Fruit fly (Drosophila melanogaster) whole organism, embryonic: ENCODE data around the gene Targ2.

ENCODE experiments used
- ATbp ChIP-seq: fragments of 200-800 bp; sonication (Bioruptor generic); optimal IDR thresholded peaks from 2 replicates; lab custom pipeline; 2017; ENCODE audit warnings: missing biosample characterization, mild to moderate bottlenecking, missing genetic modification characterization, missing genetic modification reagents
- B-H1 ChIP-seq: fragments of 200-800 bp; sonication (Bioruptor generic); IDR thresholded peaks from 3 replicates; pipeline ENCODE4 v1.3.6; 2022; ENCODE audit warnings: missing biosample characterization, missing genetic modification characterization
- CG10366 ChIP-seq: fragments of 200-800 bp; sonication (Bioruptor generic); IDR thresholded peaks from 2 replicates; pipeline ENCODE4 v1.3.6; 2022; ENCODE audit warnings: missing biosample characterization, missing genetic modification characterization
- CG10979 ChIP-seq: fragments of 200-800 bp; sonication (Bioruptor generic); optimal IDR thresholded peaks from 2 replicates; lab custom pipeline; 2018; ENCODE audit warnings: missing biosample characterization, mild to moderate bottlenecking, missing genetic modification characterization, moderate library complexity
- CG11504 ChIP-seq: fragments of 200-800 bp; sonication (Bioruptor generic); optimal IDR thresholded peaks from 3 replicates; lab custom pipeline; 2019; ENCODE audit warnings: missing biosample characterization, mild to moderate bottlenecking, missing genetic modification characterization, moderate library complexity
- CG12769 ChIP-seq: fragments of 200-800 bp; sonication (Bioruptor generic); optimal IDR thresholded peaks from 2 replicates; lab custom pipeline; 2019; ENCODE audit warnings: missing biosample characterization, mild to moderate bottlenecking, missing genetic modification characterization, moderate library complexity
- CG13123 ChIP-seq: fragments of 200-800 bp; sonication (Bioruptor generic); optimal IDR thresholded peaks from 2 replicates; lab custom pipeline; 2016; ENCODE audit warnings: missing biosample characterization, missing genetic modification characterization
- CG13424 ChIP-seq: fragments of 200-800 bp; sonication (Bioruptor generic); optimal IDR thresholded peaks from 2 replicates; lab custom pipeline; 2019; ENCODE audit warnings: missing biosample characterization, mild to moderate bottlenecking, missing genetic modification characterization, moderate library complexity
- CG17829 ChIP-seq: fragments of 200-800 bp; optimal IDR thresholded peaks from 2 replicates; lab custom pipeline; 2019; ENCODE audit warnings: missing biosample characterization, mild to moderate bottlenecking, missing genetic modification characterization, moderate library complexity
- CG18619 ChIP-seq: fragments of 200-800 bp; sonication (Bioruptor generic); optimal IDR thresholded peaks from 3 replicates; lab custom pipeline; 2017; ENCODE audit warnings: missing biosample characterization, mild to moderate bottlenecking, missing genetic modification characterization
- CG2712 ChIP-seq: fragments of 200-800 bp; optimal IDR thresholded peaks from 3 replicates; lab custom pipeline; 2019; ENCODE audit warnings: missing biosample characterization, mild to moderate bottlenecking, missing genetic modification characterization, moderate library complexity
- CG30403 ChIP-seq: fragments of 200-800 bp; sonication (Bioruptor generic); optimal IDR thresholded peaks from 3 replicates; lab custom pipeline; 2016; ENCODE audit warnings: missing biosample characterization, missing genetic modification characterization
- CG31365 ChIP-seq: fragments of 200-800 bp; sonication (Bioruptor generic); optimal IDR thresholded peaks from 2 replicates; lab custom pipeline; 2018; ENCODE audit warnings: missing biosample characterization, mild to moderate bottlenecking, missing genetic modification characterization
- CG31441 ChIP-seq: fragments of 200-800 bp; sonication (Bioruptor generic); IDR thresholded peaks from 2 replicates; pipeline ENCODE4 v1.3.6; 2022; ENCODE audit warnings: missing biosample characterization, missing genetic modification characterization
- CG3163 ChIP-seq: fragments of 200-800 bp; sonication (Bioruptor generic); optimal IDR thresholded peaks from 3 replicates; lab custom pipeline; 2016; ENCODE audit warnings: missing biosample characterization, missing genetic modification characterization
- CG4424 ChIP-seq: fragments of 200-800 bp; sonication (Bioruptor generic); optimal IDR thresholded peaks from 3 replicates; lab custom pipeline; 2016; ENCODE audit warnings: missing biosample characterization, missing genetic modification characterization
- CG4617 ChIP-seq: fragments of 200-800 bp; sonication (Bioruptor generic); optimal IDR thresholded peaks from 3 replicates; lab custom pipeline; 2016; ENCODE audit warnings: missing biosample characterization, missing genetic modification characterization, borderline replicate concordance
- CG4730 ChIP-seq: fragments of 200-800 bp; sonication (Bioruptor generic); IDR thresholded peaks from 2 replicates; pipeline ENCODE4 v1.3.6; 2022; ENCODE audit warnings: missing biosample characterization, missing genetic modification characterization
- CG7839 ChIP-seq: fragments of 200-800 bp; sonication (Bioruptor generic); optimal IDR thresholded peaks from 3 replicates; lab custom pipeline; 2018; ENCODE audit warnings: missing biosample characterization, mild to moderate bottlenecking, missing genetic modification characterization, moderate library complexity
- CG8478 ChIP-seq: fragments of >200 bp; optimal IDR thresholded peaks from 2 replicates; lab custom pipeline; 2018
- D ChIP-seq, 2 experiments: fragments of 200-800 bp in 1 of 2; fragments of >200 bp in 1 of 2; sonication (Bioruptor generic) in 1 of 2; optimal IDR thresholded peaks; 2 replicates in 1 of 2; 3 replicates in 1 of 2; lab custom pipeline; 2017; ENCODE audit warnings: mild to moderate bottlenecking in 1 of 2, missing biosample characterization in 1 of 2, missing genetic modification characterization in 1 of 2, missing genetic modification reagents in 1 of 2
- Dp ChIP-seq: fragments of 200-800 bp; sonication (Bioruptor generic); optimal IDR thresholded peaks from 2 replicates; lab custom pipeline; 2018; ENCODE audit warnings: missing biosample characterization, mild to moderate bottlenecking, missing genetic modification characterization, moderate library complexity
- Eip74EF ChIP-seq, 2 experiments: fragments of 200-800 bp in 1 of 2; fragments of >200 bp in 1 of 2; sonication (Bioruptor generic) in 1 of 2; optimal IDR thresholded peaks; 2 replicates each; lab custom pipeline; 2017 to 2019; ENCODE audit warnings: missing biosample characterization in 2 of 2, missing genetic modification characterization in 2 of 2, mild to moderate bottlenecking in 1 of 2, moderate library complexity in 1 of 2
- H15 ChIP-seq: fragments of 200-800 bp; sonication (Bioruptor generic); IDR thresholded peaks from 3 replicates; pipeline ENCODE4 v1.3.6; 2022; ENCODE audit warnings: missing biosample characterization, missing genetic modification characterization
- HLH3B ChIP-seq: fragments of 200-800 bp; sonication (Bioruptor generic); IDR thresholded peaks from 2 replicates; pipeline ENCODE4 v1.3.6; 2022; ENCODE audit warnings: missing biosample characterization, missing genetic modification characterization
- Hey ChIP-seq: fragments of 200-800 bp; sonication (Bioruptor generic); optimal IDR thresholded peaks from 3 replicates; lab custom pipeline; 2018; ENCODE audit warnings: missing biosample characterization, mild to moderate bottlenecking, missing genetic modification characterization
- Kr ChIP-seq: fragments of 200-800 bp; sonication (Bioruptor generic); optimal IDR thresholded peaks from 2 replicates; lab custom pipeline; 2017; ENCODE audit warnings: missing biosample characterization, mild to moderate bottlenecking, missing genetic modification characterization
- Oli ChIP-seq: fragments of 200-800 bp; sonication (Bioruptor generic); optimal IDR thresholded peaks from 2 replicates; lab custom pipeline; 2018; ENCODE audit warnings: missing biosample characterization, mild to moderate bottlenecking, missing genetic modification characterization, moderate library complexity
- Ptx1 ChIP-seq: fragments of 200-800 bp; sonication (Bioruptor generic); IDR thresholded peaks from 2 replicates; pipeline ENCODE4 v1.3.6; 2022; ENCODE audit warnings: missing biosample characterization, missing genetic modification characterization
- Six4 ChIP-seq: fragments of 200-800 bp; sonication (Bioruptor generic); optimal IDR thresholded peaks from 2 replicates; lab custom pipeline; 2016; ENCODE audit warnings: missing biosample characterization, missing genetic modification characterization
- YL-1 ChIP-seq: fragments of 200-800 bp; sonication (Bioruptor generic); optimal IDR thresholded peaks from 3 replicates; lab custom pipeline; 2017; ENCODE audit warnings: missing biosample characterization, mild to moderate bottlenecking, missing genetic modification characterization
- ap ChIP-seq: fragments of 200-800 bp; sonication (Bioruptor generic); IDR thresholded peaks from 2 replicates; pipeline ENCODE4 v1.3.6; 2022; ENCODE audit warnings: missing biosample characterization, missing genetic modification characterization
- ash1 ChIP-seq: fragments of 200-800 bp; sonication (Bioruptor generic); optimal IDR thresholded peaks from 2 replicates; lab custom pipeline; 2018; ENCODE audit warnings: missing biosample characterization, mild to moderate bottlenecking, missing genetic modification characterization
- cas ChIP-seq: fragments of 200-800 bp; sonication (Bioruptor generic); IDR thresholded peaks from 2 replicates; pipeline ENCODE4 v1.3.6; 2022; ENCODE audit warnings: missing biosample characterization, missing genetic modification characterization
- chm ChIP-seq: fragments of 200-800 bp; sonication (Bioruptor generic); IDR thresholded peaks from 2 replicates; pipeline ENCODE4 v1.3.6; 2022; ENCODE audit warnings: missing biosample characterization, missing genetic modification characterization
- ci ChIP-seq: fragments of 200-800 bp; sonication (Bioruptor generic); IDR thresholded peaks from 3 replicates; pipeline ENCODE4 v1.3.6; 2022; ENCODE audit warnings: missing biosample characterization, missing genetic modification characterization
- croc ChIP-seq: fragments of 200-800 bp; sonication (Bioruptor generic); conservative IDR thresholded peaks from 3 replicates; pipeline ENCODE4 v1.3.6; 2022; ENCODE audit warnings: missing biosample characterization, missing genetic modification characterization
- dmrt99B ChIP-seq: fragments of 200-800 bp; sonication (Bioruptor generic); optimal IDR thresholded peaks from 2 replicates; lab custom pipeline; 2018; ENCODE audit warnings: missing biosample characterization, mild to moderate bottlenecking, missing genetic modification characterization, moderate library complexity
- dysf ChIP-seq: fragments of 200-800 bp; sonication (Bioruptor generic); IDR thresholded peaks from 3 replicates; pipeline ENCODE4 v1.3.6; 2022; ENCODE audit warnings: missing biosample characterization, missing genetic modification characterization
- fru ChIP-seq: fragments of >200 bp; optimal IDR thresholded peaks from 2 replicates; lab custom pipeline; 2017
- gem ChIP-seq: fragments of 200-800 bp; sonication (Bioruptor generic); optimal IDR thresholded peaks from 2 replicates; lab custom pipeline; 2019; ENCODE audit warnings: missing biosample characterization, mild to moderate bottlenecking, missing genetic modification characterization, moderate library complexity
- nmo ChIP-seq: fragments of 200-800 bp; sonication (Bioruptor generic); optimal IDR thresholded peaks from 2 replicates; lab custom pipeline; 2018; ENCODE audit warnings: missing biosample characterization, mild to moderate bottlenecking, missing genetic modification characterization, moderate library complexity
- phol ChIP-seq: fragments of 200-800 bp; sonication (Bioruptor generic); optimal IDR thresholded peaks from 3 replicates; lab custom pipeline; 2018; ENCODE audit warnings: missing biosample characterization, mild to moderate bottlenecking, missing genetic modification characterization, moderate library complexity
- prd ChIP-seq, 3 experiments: fragments of >200 bp in 2 of 3; fragments of 200-800 bp in 1 of 3; sonication (Bioruptor generic) in 1 of 3; optimal IDR thresholded peaks in 2 of 3; IDR thresholded peaks in 1 of 3; 2 replicates in 2 of 3; 3 replicates in 1 of 3; pipeline versions ENCODE4 v1.3.6 to Lab custom; 2017 to 2022; ENCODE audit warnings: missing biosample characterization in 1 of 3, missing genetic modification characterization in 1 of 3
- row ChIP-seq: fragments of 200-800 bp; sonication (Bioruptor generic); IDR thresholded peaks from 3 replicates; pipeline ENCODE4 v1.3.6; 2022; ENCODE audit warnings: missing biosample characterization, missing genetic modification characterization
- sens ChIP-seq: fragments of 200-800 bp; sonication (Bioruptor generic); peaks from one replicate; lab custom pipeline; 2016; ENCODE audit warnings: missing biosample characterization, missing genetic modification characterization
- sob ChIP-seq: fragments of 200-800 bp; sonication (Bioruptor generic); IDR thresholded peaks from 2 replicates; pipeline ENCODE4 v1.3.6; 2022; ENCODE audit warnings: missing biosample characterization, missing genetic modification characterization
- tin ChIP-seq: fragments of 200-800 bp; sonication (Bioruptor generic); optimal IDR thresholded peaks from 3 replicates; lab custom pipeline; 2016; ENCODE audit warnings: missing biosample characterization, missing genetic modification characterization
- unpg ChIP-seq: fragments of 200-800 bp; sonication (Bioruptor generic); optimal IDR thresholded peaks from 3 replicates; lab custom pipeline; 2018; ENCODE audit warnings: missing biosample characterization, mild to moderate bottlenecking, missing genetic modification characterization, moderate library complexity
- vvl ChIP-seq: fragments of 200-800 bp; sonication (Bioruptor generic); IDR thresholded peaks from 2 replicates; pipeline ENCODE4 v1.3.6; 2022; ENCODE audit warnings: missing biosample characterization, missing genetic modification characterization

Gene Targ2

DNA sequence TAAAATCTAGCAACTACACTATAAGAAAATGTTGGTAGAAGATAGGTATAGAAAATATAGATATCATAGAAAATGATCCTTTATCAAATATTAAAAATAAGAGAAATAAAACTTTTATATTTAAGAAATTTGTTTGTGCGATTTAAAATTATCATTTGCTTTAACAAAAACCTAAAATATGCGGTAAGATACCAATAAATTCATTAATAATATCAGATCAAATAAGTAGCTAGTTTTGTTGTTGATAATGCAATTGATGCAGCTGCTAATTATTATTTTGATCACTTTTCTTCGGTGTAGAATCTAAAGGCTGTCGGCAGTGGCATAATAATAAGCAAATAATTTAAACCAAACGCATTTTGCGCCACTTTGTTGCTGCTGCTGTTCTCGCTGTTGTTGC is 21.2 kb upstream of the Targ2 start:
- no peak for TF ChIP-seq CG4730 (GFP tag; lab: Robert Waterston, UW)
- peak; percentile 15 for TF ChIP-seq CG30403 (GFP tag; lab: Kevin White, UChicago)
- TF ChIP-seq tin (GFP tag; lab: Kevin White, UChicago) = no peak
- TF ChIP-seq fru (lab: Kevin White, UChicago) = no peak
- TF ChIP-seq H15 (GFP tag; lab: Robert Waterston, UW) = no peak
- no peak for TF ChIP-seq Eip74EF (GFP tag; optimal IDR thresholded peaks at IDR 0.05; lab: Kevin White, UChicago)
- no peak for TF ChIP-seq sob (GFP tag; lab: Robert Waterston, UW)
- TF ChIP-seq gem (tag; lab: Kevin White, UChicago) = peak; percentile 38
- peak; percentile 11; the same call in 1 of the 2 replicates for TF ChIP-seq CG31441 (GFP tag; lab: Robert Waterston, UW)
- TF ChIP-seq CG31365 (tag; lab: Kevin White, UChicago) = no peak
- TF ChIP-seq ci (GFP tag; lab: Robert Waterston, UW) = no peak
- peak; percentile 32 for TF ChIP-seq CG11504 (tag; lab: Kevin White, UChicago)
- peak; percentile 21 for TF ChIP-seq dmrt99B
- TF ChIP-seq croc (GFP tag; lab: Robert Waterston, UW) = no peak
- no peak for TF ChIP-seq Kr (GFP tag; lab: Kevin White, UChicago)
- TF ChIP-seq B-H1 (GFP tag; lab: Robert Waterston, UW) = no peak
- TF ChIP-seq YL-1 (GFP tag; lab: Kevin White, UChicago) = no peak
- no peak for TF ChIP-seq HLH3B

DNA sequence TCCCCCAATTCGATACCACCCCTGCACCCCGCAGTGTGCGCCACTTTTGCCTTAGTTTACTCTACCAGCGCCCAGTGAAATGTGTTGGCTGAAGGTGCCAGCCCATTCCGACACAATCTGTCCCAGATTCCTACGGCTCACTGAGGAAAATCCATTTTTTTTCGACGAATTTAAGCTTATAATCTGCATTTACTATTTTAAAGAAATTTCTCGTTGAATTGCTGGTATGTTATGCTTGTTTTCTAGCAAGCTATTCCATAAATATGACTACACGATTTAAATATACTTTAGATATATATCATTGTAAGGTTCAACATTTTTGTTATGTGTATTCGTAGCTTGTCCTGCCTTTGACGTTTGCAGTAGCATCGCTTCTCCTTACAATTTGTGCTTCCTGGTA is 20.2 kb upstream of the Targ2 start:
- TF ChIP-seq Hey (tag; lab: Kevin White, UChicago) (no peak), CG7839 (tag; lab: Kevin White, UChicago) (peak; percentile 51), ap (GFP tag; lab: Robert Waterston, UW) (no peak), chm (GFP tag; lab: Robert Waterston, UW) (no peak), unpg (GFP tag; lab: Kevin White, UChicago) (peak; percentile 32), Ptx1 (GFP tag; lab: Robert Waterston, UW) (no peak), CG4617 (no peak), Six4 (GFP tag; lab: Kevin White, UChicago) (no peak), CG10979 (tag; lab: Kevin White, UChicago) (peak; percentile 52), prd (optimal IDR thresholded peaks at IDR 0.05; lab: Kevin White, UChicago) (no peak), prd (GFP tag; IDR thresholded peaks at IDR 0.05; lab: Robert Waterston, UW) (peak; percentile 17; the same call in 1 of the 3 replicates), ash1 (GFP tag; lab: Kevin White, UChicago) (no peak), dysf (0 out of 3 replicates have a peak, but pooled peaks have one; percentile 27), CG17829 (tag; lab: Kevin White, UChicago) (peak; percentile 1), row (GFP tag; lab: Robert Waterston, UW) (peak; percentile 17; the same call in 1 of the 3 replicates), vvl (GFP tag; lab: Robert Waterston, UW) (peak; percentile 47; the same call in 1 of the 2 replicates), CG3163 (no peak), phol (tag; lab: Kevin White, UChicago) (peak; percentile 36), D (optimal IDR thresholded peaks at IDR 0.05; lab: Kevin White, UChicago) (no peak), D (GFP tag; optimal IDR thresholded peaks at IDR 0.05; lab: Kevin White, UChicago) (peak; percentile 1), nmo (GFP tag; lab: Kevin White, UChicago) (peak; percentile 3), Oli (peak; percentile 18), CG2712 (tag; lab: Kevin White, UChicago) (peak; percentile 30), CG11504 (tag; lab: Kevin White, UChicago) (peak; percentile 52), CG13424 (tag; lab: Kevin White, UChicago) (peak; percentile 15), CG10366 (peak; percentile 30; the same call in 1 of the 2 replicates), Dp (GFP tag; lab: Kevin White, UChicago) (no peak), CG18619 (GFP tag; lab: Kevin White, UChicago) (no peak), ATbp (peak; percentile 2), CG4424 (GFP tag; lab: Kevin White, UChicago) (peak; percentile 4), CG8478 (no peak), CG13123 (GFP tag; lab: Kevin White, UChicago) (no peak), cas (GFP tag; lab: Robert Waterston, UW) (no peak), CG12769 (tag; lab: Kevin White, UChicago) (peak; percentile 21), sens (GFP tag; lab: Kevin White, UChicago) (peak; percentile 59)
